Worm (Caenorhabditis elegans) whole organism, early embryonic: ENCODE data around the gene C18H7.11.

Experiments used
- F13C5.2 ChIP-seq: sonication (generic microtip); optimal IDR thresholded peaks from 2 replicates; lab custom pipeline; 2017; ENCODE audit warnings: mild to moderate bottlenecking, missing genetic modification characterization, inconsistent platforms, missing compliant biosample characterization
- ama-1 ChIP-seq: fragments of 150-350 bp; optimal IDR thresholded peaks from 2 replicates; lab custom pipeline; 2014
- pes-1 ChIP-seq: fragments of 200-800 bp; sonication (Bioruptor generic); IDR thresholded peaks from 2 replicates; pipeline ENCODE4 v1.3.6; 2022; ENCODE audit warnings: missing genetic modification reagents, missing genetic modification characterization, missing compliant biosample characterization
- tbx-37 ChIP-seq: fragments of 200-800 bp; sonication (Bioruptor generic); conservative IDR thresholded peaks from 2 replicates; pipeline ENCODE4 v1.3.6; 2022; ENCODE audit warnings: missing genetic modification reagents, missing genetic modification characterization, missing compliant biosample characterization

ce11 chrIV:560314-560713 lies 36.4 kb upstream of the C18H7.11 start:
- no peak for TF ChIP-seq pes-1 (GFP tag; lab: Robert Waterston, UW)
- no peak for TF ChIP-seq tbx-37
- no peak for TF ChIP-seq F13C5.2 (tag; lab: Kevin White, UChicago)
- TF ChIP-seq ama-1 (lab: Kevin White, UChicago): no peak
